Fruit fly (Drosophila melanogaster) whole organism, embryonic: ENCODE results near the gene RhoGAP18B.

Source experiments
- Blimp-1 ChIP-seq: fragments of 200-800 bp; sonication (Bioruptor generic); optimal IDR thresholded peaks from 3 replicates; lab custom pipeline; 2018; ENCODE audit warnings: missing biosample characterization, missing genetic modification characterization, mild to moderate bottlenecking, moderate library complexity, missing genetic modification reagents
- CG10543 ChIP-seq: fragments of 200-800 bp; sonication (Bioruptor generic); optimal IDR thresholded peaks from 3 replicates; lab custom pipeline; 2017; ENCODE audit warnings: missing biosample characterization, mild to moderate bottlenecking, missing genetic modification characterization, moderate library complexity
- CG11247 ChIP-seq: fragments of 200-800 bp; sonication (Bioruptor generic); IDR thresholded peaks from 2 replicates; pipeline ENCODE4 v1.3.6; 2022; ENCODE audit warnings: missing biosample characterization, missing genetic modification characterization
- CG11695 ChIP-seq: fragments of 200-800 bp; sonication (Bioruptor generic); IDR thresholded peaks from 3 replicates; pipeline ENCODE4 v1.3.6; 2022; ENCODE audit warnings: missing biosample characterization, missing genetic modification characterization
- CG12155 ChIP-seq: fragments of 200-800 bp; sonication (Bioruptor generic); optimal IDR thresholded peaks from 3 replicates; lab custom pipeline; 2016; ENCODE audit warnings: missing biosample characterization, missing genetic modification characterization
- CG13624 ChIP-seq: fragments of 200-800 bp; sonication (Bioruptor generic); optimal IDR thresholded peaks from 2 replicates; lab custom pipeline; 2016; ENCODE audit warnings: missing biosample characterization, missing genetic modification characterization
- CG14710 ChIP-seq: fragments of 200-800 bp; sonication (Bioruptor generic); optimal IDR thresholded peaks from 3 replicates; lab custom pipeline; 2019; ENCODE audit warnings: missing biosample characterization, mild to moderate bottlenecking, missing genetic modification characterization, moderate library complexity
- CG14860 ChIP-seq: fragments of 200-800 bp; sonication (Bioruptor generic); IDR thresholded peaks from 3 replicates; pipeline ENCODE4 v1.3.6; 2022; ENCODE audit warnings: missing biosample characterization, missing genetic modification characterization; ENCODE audit not compliant: partially characterized antibody
- CG14965 ChIP-seq: fragments of 200-800 bp; sonication (Bioruptor generic); optimal IDR thresholded peaks from 2 replicates; lab custom pipeline; 2016; ENCODE audit warnings: missing biosample characterization, missing genetic modification characterization, borderline replicate concordance
- CG15696 ChIP-seq: fragments of 200-800 bp; sonication (Bioruptor generic); optimal IDR thresholded peaks from 2 replicates; lab custom pipeline; 2019; ENCODE audit warnings: missing biosample characterization, mild to moderate bottlenecking, missing genetic modification characterization, moderate library complexity
- CG17328 ChIP-seq: fragments of 200-800 bp; sonication (Bioruptor generic); IDR thresholded peaks from 2 replicates; pipeline ENCODE4 v1.3.6; 2022; ENCODE audit warnings: missing biosample characterization, missing genetic modification characterization
- CG18262 ChIP-seq: fragments of 200-800 bp; optimal IDR thresholded peaks from 3 replicates; lab custom pipeline; 2019; ENCODE audit warnings: missing biosample characterization, mild to moderate bottlenecking, missing genetic modification characterization, moderate library complexity
- CG2129 ChIP-seq: fragments of 200-800 bp; sonication (Bioruptor generic); IDR thresholded peaks from 2 replicates; pipeline ENCODE4 v1.3.6; 2022; ENCODE audit warnings: missing biosample characterization, missing genetic modification characterization; ENCODE audit not compliant: partially characterized antibody
- CG30431 ChIP-seq: fragments of 200-800 bp; sonication (Bioruptor generic); optimal IDR thresholded peaks from 2 replicates; lab custom pipeline; 2017; ENCODE audit warnings: missing biosample characterization, missing genetic modification characterization
- CG31224 ChIP-seq: fragments of 200-800 bp; sonication (Bioruptor generic); IDR thresholded peaks from 2 replicates; pipeline ENCODE4 v1.3.6; 2022; ENCODE audit warnings: missing biosample characterization, missing genetic modification characterization
- CG34224 ChIP-seq: fragments of 200-800 bp; sonication (Bioruptor generic); IDR thresholded peaks from 3 replicates; pipeline ENCODE4 v1.3.6; 2022; ENCODE audit warnings: missing biosample characterization, missing genetic modification characterization; ENCODE audit not compliant: partially characterized antibody
- CG42726 ChIP-seq: fragments of 200-800 bp; sonication (Bioruptor generic); IDR thresholded peaks from 2 replicates; pipeline ENCODE4 v1.3.6; 2022; ENCODE audit warnings: missing biosample characterization, missing genetic modification characterization; ENCODE audit not compliant: partially characterized antibody
- CG4730 ChIP-seq: fragments of 200-800 bp; sonication (Bioruptor generic); IDR thresholded peaks from 2 replicates; pipeline ENCODE4 v1.3.6; 2022; ENCODE audit warnings: missing biosample characterization, missing genetic modification characterization
- CG5953 ChIP-seq: fragments of 200-800 bp; sonication (Bioruptor generic); IDR thresholded peaks from 2 replicates; pipeline ENCODE4 v1.3.6; 2022; ENCODE audit warnings: missing biosample characterization, missing genetic modification characterization
- CG6854 ChIP-seq: fragments of 200-800 bp; sonication (Bioruptor generic); optimal IDR thresholded peaks from 3 replicates; lab custom pipeline; 2017; ENCODE audit warnings: missing biosample characterization, mild to moderate bottlenecking, missing genetic modification characterization
- CG9876 ChIP-seq: fragments of 200-800 bp; sonication (Bioruptor generic); optimal IDR thresholded peaks from 2 replicates; lab custom pipeline; 2016; ENCODE audit warnings: missing biosample characterization, missing genetic modification characterization
- Camta ChIP-seq: fragments of 200-800 bp; sonication (Bioruptor generic); optimal IDR thresholded peaks from 2 replicates; lab custom pipeline; 2016; ENCODE audit warnings: missing biosample characterization, missing genetic modification characterization
- Dref ChIP-seq: fragments of 200-800 bp; sonication (Bioruptor generic); IDR thresholded peaks from 2 replicates; pipeline ENCODE4 v1.3.6; 2022; ENCODE audit warnings: missing biosample characterization, missing genetic modification characterization
- Gug ChIP-seq: fragments of 200-800 bp; sonication (Bioruptor generic); IDR thresholded peaks from 4 replicates; pipeline ENCODE4 v1.3.6; 2022; ENCODE audit warnings: missing biosample characterization, missing genetic modification characterization
- Hand ChIP-seq: fragments of 200-800 bp; sonication (Bioruptor generic); optimal IDR thresholded peaks from 2 replicates; lab custom pipeline; 2017; ENCODE audit warnings: mild to moderate bottlenecking, missing biosample characterization, missing genetic modification reagents, missing genetic modification characterization
- Jarid2 ChIP-seq: fragments of 200-800 bp; sonication (Bioruptor generic); optimal IDR thresholded peaks from 3 replicates; lab custom pipeline; 2017; ENCODE audit warnings: mild to moderate bottlenecking, missing biosample characterization, missing genetic modification reagents, missing genetic modification characterization
- Lim3 ChIP-seq: fragments of 200-800 bp; sonication (Bioruptor generic); IDR thresholded peaks from 2 replicates; pipeline ENCODE4 v1.3.6; 2022; ENCODE audit warnings: missing biosample characterization, missing genetic modification characterization
- Pdp1 ChIP-seq, 2 experiments: fragments of 200-800 bp; sonication (Bioruptor generic); optimal IDR thresholded peaks; 3 replicates each; lab custom pipeline; 2016; ENCODE audit warnings: missing biosample characterization in 2 of 2, missing genetic modification characterization in 2 of 2, mild to moderate bottlenecking in 1 of 2, moderate library complexity in 1 of 2
- Six4 ChIP-seq: fragments of 200-800 bp; sonication (Bioruptor generic); optimal IDR thresholded peaks from 2 replicates; lab custom pipeline; 2016; ENCODE audit warnings: missing biosample characterization, missing genetic modification characterization
- Vsx1 ChIP-seq: fragments of 200-800 bp; sonication (Bioruptor generic); optimal IDR thresholded peaks from 2 replicates; lab custom pipeline; 2017; ENCODE audit warnings: missing biosample characterization, mild to moderate bottlenecking, missing genetic modification characterization, missing genetic modification reagents
- al ChIP-seq: fragments of 200-800 bp; sonication (Bioruptor generic); IDR thresholded peaks from 2 replicates; pipeline ENCODE4 v1.3.6; 2022; ENCODE audit warnings: missing biosample characterization, missing genetic modification characterization
- ap ChIP-seq: fragments of 200-800 bp; sonication (Bioruptor generic); IDR thresholded peaks from 2 replicates; pipeline ENCODE4 v1.3.6; 2022; ENCODE audit warnings: missing biosample characterization, missing genetic modification characterization
- az2 ChIP-seq: fragments of 200-800 bp; sonication (Bioruptor generic); optimal IDR thresholded peaks from 3 replicates; lab custom pipeline; 2016; ENCODE audit warnings: missing biosample characterization, missing genetic modification characterization
- bbx ChIP-seq: fragments of 200-800 bp; sonication (Bioruptor generic); IDR thresholded peaks from 2 replicates; pipeline ENCODE4 v1.3.6; 2022; ENCODE audit warnings: missing biosample characterization, missing genetic modification characterization; ENCODE audit not compliant: partially characterized antibody
- chm ChIP-seq: fragments of 200-800 bp; sonication (Bioruptor generic); IDR thresholded peaks from 2 replicates; pipeline ENCODE4 v1.3.6; 2022; ENCODE audit warnings: missing biosample characterization, missing genetic modification characterization
- danr ChIP-seq: fragments of 200-800 bp; sonication (Bioruptor generic); IDR thresholded peaks from 2 replicates; pipeline ENCODE4 v1.3.6; 2022; ENCODE audit warnings: missing biosample characterization, missing genetic modification characterization
- gce ChIP-seq: fragments of 200-800 bp; sonication (Bioruptor generic); IDR thresholded peaks from 3 replicates; pipeline ENCODE4 v1.3.6; 2022; ENCODE audit warnings: missing biosample characterization, missing genetic modification characterization
- gt ChIP-seq: fragments of 200-800 bp; sonication (Bioruptor generic); IDR thresholded peaks from 2 replicates; pipeline ENCODE4 v1.3.6; 2022; ENCODE audit warnings: missing biosample characterization, missing genetic modification characterization
- hb ChIP-seq: fragments of 200-800 bp; sonication (Bioruptor generic); IDR thresholded peaks from 3 replicates; pipeline ENCODE4 v1.3.6; 2022; ENCODE audit warnings: missing biosample characterization, missing genetic modification characterization; ENCODE audit not compliant: partially characterized antibody
- hth ChIP-seq: fragments of >200 bp; optimal IDR thresholded peaks from 2 replicates; lab custom pipeline; 2017; ENCODE audit warnings: inconsistent platforms
- ken ChIP-seq: fragments of 200-800 bp; sonication (Bioruptor generic); IDR thresholded peaks from 3 replicates; pipeline ENCODE4 v1.3.6; 2022; ENCODE audit warnings: missing biosample characterization, missing genetic modification characterization
- lola ChIP-seq, 3 experiments: fragments of >200 bp in 2 of 3; fragments of 200-800 bp in 1 of 3; sonication (Bioruptor generic) in 1 of 3; optimal IDR thresholded peaks; 2 replicates each; lab custom pipeline; 2017 to 2019; ENCODE audit warnings: missing biosample characterization in 3 of 3, missing genetic modification characterization in 3 of 3, mild to moderate bottlenecking in 1 of 3, moderate library complexity in 1 of 3
- phol ChIP-seq: fragments of 200-800 bp; sonication (Bioruptor generic); optimal IDR thresholded peaks from 3 replicates; lab custom pipeline; 2018; ENCODE audit warnings: missing biosample characterization, mild to moderate bottlenecking, missing genetic modification characterization, moderate library complexity
- pnt ChIP-seq: fragments of 200-800 bp; sonication (Bioruptor generic); optimal IDR thresholded peaks from 3 replicates; lab custom pipeline; 2016; ENCODE audit warnings: missing biosample characterization, missing genetic modification characterization
- sens-2 ChIP-seq: fragments of 200-800 bp; sonication (Bioruptor generic); IDR thresholded peaks from 2 replicates; pipeline ENCODE4 v1.3.6; 2022; ENCODE audit warnings: missing biosample characterization, missing genetic modification characterization
- seq ChIP-seq: fragments of 200-800 bp; sonication (Bioruptor generic); IDR thresholded peaks from 2 replicates; pipeline ENCODE4 v1.3.6; 2022; ENCODE audit warnings: missing biosample characterization, missing genetic modification characterization
- tgo ChIP-seq: fragments of 200-800 bp; sonication (Bioruptor generic); IDR thresholded peaks from 3 replicates; pipeline ENCODE4 v1.3.6; 2022; ENCODE audit warnings: missing biosample characterization, missing genetic modification characterization
- trem ChIP-seq: fragments of 200-800 bp; optimal IDR thresholded peaks from 3 replicates; lab custom pipeline; 2019; ENCODE audit warnings: missing biosample characterization, mild to moderate bottlenecking, missing genetic modification characterization, moderate library complexity
- usp ChIP-seq: fragments of >200 bp; optimal IDR thresholded peaks from 2 replicates; lab custom pipeline; 2017; ENCODE audit warnings: missing biosample characterization, missing genetic modification characterization
- zf30C ChIP-seq: fragments of 200-800 bp; sonication (Bioruptor generic); optimal IDR thresholded peaks from 3 replicates; lab custom pipeline; 2018; ENCODE audit warnings: missing biosample characterization, mild to moderate bottlenecking, missing genetic modification characterization

RhoGAP18B gene

DNA sequence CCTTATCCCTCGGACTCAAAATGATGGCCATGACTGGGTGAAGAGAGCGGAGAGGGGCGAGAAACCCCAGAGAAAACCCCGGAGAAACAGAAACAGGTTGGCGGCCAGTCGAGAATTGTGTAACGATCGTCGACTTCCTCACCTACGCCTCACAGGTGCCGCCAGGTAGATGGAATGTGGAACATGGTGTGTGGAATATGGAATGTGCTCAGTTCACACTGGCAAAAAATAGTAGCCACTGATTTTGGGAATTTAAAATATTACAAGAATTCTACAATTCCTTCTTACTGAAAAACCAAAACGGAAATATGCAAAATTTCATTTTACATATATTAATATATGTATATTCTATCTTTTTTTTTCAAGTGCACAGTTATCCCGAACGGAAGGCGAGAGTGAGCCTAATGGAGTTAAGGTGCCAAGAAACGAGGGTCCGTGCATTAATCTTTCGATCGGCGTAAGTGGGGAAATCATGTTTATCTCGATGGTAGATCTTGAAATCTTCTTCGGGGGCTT, 10.9 kb downstream of the RhoGAP18B start (continued):
- TF ChIP-seq CG2129 (GFP tag; lab: Robert Waterston, UW), result no peak
- TF ChIP-seq CG17328 (GFP tag; lab: Robert Waterston, UW), result peak; percentile 87
- peak; percentile 75 for TF ChIP-seq tgo
- peak; percentile 64 for TF ChIP-seq danr (GFP tag; lab: Robert Waterston, UW)
- TF ChIP-seq Lim3 (GFP tag; lab: Robert Waterston, UW), result no peak
- TF ChIP-seq CG14710, result peak; percentile 93
- no peak for TF ChIP-seq CG10543
- peak; percentile 75 for TF ChIP-seq CG31224 (GFP tag; lab: Robert Waterston, UW)
- TF ChIP-seq CG4730 (GFP tag; lab: Robert Waterston, UW), result peak; percentile 79
- TF ChIP-seq chm (GFP tag; lab: Robert Waterston, UW), result peak; percentile 81; the same call in 1 of the 2 replicates
- TF ChIP-seq al, result peak; percentile 79
- TF ChIP-seq seq (GFP tag; lab: Robert Waterston, UW), result no peak
- peak; percentile 63; the same call in 3 of the 4 replicates for TF ChIP-seq Gug (GFP tag; lab: Robert Waterston, UW)
- TF ChIP-seq Hand (GFP tag; lab: Kevin White, UChicago), result peak; percentile 4
- TF ChIP-seq usp (GFP tag; lab: Kevin White, UChicago), result no peak
- TF ChIP-seq hth (lab: Kevin White, UChicago), result no peak
- TF ChIP-seq az2 (GFP tag; lab: Kevin White, UChicago), result peak; percentile 78
- no peak for TF ChIP-seq CG13624
- peak; percentile 75; the same call in 2 of the 3 replicates for TF ChIP-seq CG11695
- TF ChIP-seq CG5953 (GFP tag; lab: Robert Waterston, UW), result peak; percentile 43; the same call in 1 of the 2 replicates
- peak; percentile 96 for TF ChIP-seq zf30C
- TF ChIP-seq CG18262 (tag; lab: Kevin White, UChicago), result peak; percentile 93
- peak; percentile 99 for TF ChIP-seq CG15696
- peak; percentile 35 to 72 for TF ChIP-seq Pdp1 (GFP tag; optimal IDR thresholded peaks at IDR 0.05; lab: Kevin White, UChicago)
- TF ChIP-seq sens-2 (GFP tag; lab: Robert Waterston, UW), result peak; percentile 67
- TF ChIP-seq trem (tag; lab: Kevin White, UChicago), result peak; percentile 81
- TF ChIP-seq CG12155 (GFP tag; lab: Kevin White, UChicago), result peak; percentile 69
- peak; percentile 79 for TF ChIP-seq CG11247 (GFP tag; lab: Robert Waterston, UW)
- TF ChIP-seq bbx (GFP tag; lab: Robert Waterston, UW), result no peak
- peak; percentile 95 for TF ChIP-seq Blimp-1 (GFP tag; lab: Kevin White, UChicago)
- TF ChIP-seq Jarid2 (GFP tag; lab: Kevin White, UChicago), result peak; percentile 37
- peak in 1 of 3 experiments; percentile 96 for TF ChIP-seq lola (GFP tag; optimal IDR thresholded peaks at IDR 0.05; lab: Kevin White, UChicago)
- TF ChIP-seq ken (GFP tag; lab: Robert Waterston, UW), result peak; percentile 48; the same call in 1 of the 3 replicates
- TF ChIP-seq ap (GFP tag; lab: Robert Waterston, UW), result peak; percentile 60
- peak; percentile 38 for TF ChIP-seq Vsx1 (GFP tag; lab: Kevin White, UChicago)
- TF ChIP-seq Dref (GFP tag; lab: Robert Waterston, UW), result no peak
- TF ChIP-seq CG30431 (GFP tag; lab: Kevin White, UChicago), result peak; percentile 81
- no peak for TF ChIP-seq CG42726 (GFP tag; lab: Robert Waterston, UW)
- TF ChIP-seq CG6854 (GFP tag; lab: Kevin White, UChicago), result peak; percentile 50
- no peak for TF ChIP-seq CG9876 (GFP tag; lab: Kevin White, UChicago)
- TF ChIP-seq gt (GFP tag; lab: Robert Waterston, UW), result peak; percentile 52; the same call in 1 of the 2 replicates
- TF ChIP-seq pnt (GFP tag; lab: Kevin White, UChicago), result peak; percentile 23
- peak; percentile 87 for TF ChIP-seq phol
- TF ChIP-seq CG14965, result no peak
- TF ChIP-seq hb, result no peak
- no peak for TF ChIP-seq Camta
- TF ChIP-seq gce (GFP tag; lab: Robert Waterston, UW), result no peak
- TF ChIP-seq CG14860 (GFP tag; lab: Robert Waterston, UW), result no peak
- TF ChIP-seq Six4 (GFP tag; lab: Kevin White, UChicago), result peak; percentile 79
- no peak for TF ChIP-seq CG34224
